Worm (Caenorhabditis elegans) whole organism, late embryonic: Measurements from ENCODE around the gene cee-1.
A peak's percentile ranks its signal among the peaks of the same experiment; 100 is the strongest.

ENCODE experiments used
- C08G9.2 ChIP-seq: sonication (generic microtip); optimal IDR thresholded peaks from 2 replicates; lab custom pipeline; 2016; ENCODE audit warnings: mild to moderate bottlenecking, missing genetic modification characterization, moderate library complexity, missing compliant biosample characterization
- C38D4.7 ChIP-seq: fragments of 200-800 bp; sonication (Bioruptor generic); optimal IDR thresholded peaks from 2 replicates; lab custom pipeline; 2018; ENCODE audit warnings: mild to moderate bottlenecking, missing genetic modification characterization, moderate library complexity, missing compliant biosample characterization
- F13H6.1 ChIP-seq: sonication (generic microtip); optimal IDR thresholded peaks from 2 replicates; lab custom pipeline; 2016; ENCODE audit warnings: missing genetic modification characterization, missing compliant biosample characterization
- K09A11.1 ChIP-seq: sonication (generic microtip); optimal IDR thresholded peaks from 2 replicates; lab custom pipeline; 2017; ENCODE audit warnings: antibody characterized with exemption, mild to moderate bottlenecking, missing genetic modification characterization, missing compliant biosample characterization; ENCODE audit not compliant: insufficient read depth
- T23F11.4 ChIP-seq: fragments of 200-800 bp; sonication (Bioruptor generic); optimal IDR thresholded peaks from 2 replicates; lab custom pipeline; 2018; ENCODE audit warnings: mild to moderate bottlenecking, missing genetic modification characterization, missing compliant biosample characterization
- Y22D7AL.16 ChIP-seq: sonication (generic microtip); optimal IDR thresholded peaks from 2 replicates; lab custom pipeline; 2016; ENCODE audit warnings: missing genetic modification characterization, missing compliant biosample characterization
- ahr-1 ChIP-seq: sonication (generic microtip); optimal IDR thresholded peaks from 2 replicates; lab custom pipeline; 2016; ENCODE audit warnings: missing genetic modification characterization, missing compliant biosample characterization
- ceh-19 ChIP-seq: fragments of 200-800 bp; sonication (Bioruptor generic); optimal IDR thresholded peaks from 2 replicates; lab custom pipeline; 2018; ENCODE audit warnings: mild to moderate bottlenecking, missing genetic modification characterization, missing compliant biosample characterization
- ceh-2 ChIP-seq: sonication (generic microtip); optimal IDR thresholded peaks from 2 replicates; lab custom pipeline; 2016; ENCODE audit warnings: missing genotype, missing genetic modification characterization, missing compliant biosample characterization
- ceh-22 ChIP-seq: sonication (generic microtip); optimal IDR thresholded peaks from 2 replicates; lab custom pipeline; 2017; ENCODE audit warnings: missing biosample characterization, missing genetic modification characterization
- ceh-30 ChIP-seq: fragments of 150-350 bp; optimal IDR thresholded peaks from 2 replicates; lab custom pipeline; 2014; ENCODE audit warnings: missing biosample characterization, missing genetic modification characterization
- ceh-31 ChIP-seq: sonication (generic microtip); optimal IDR thresholded peaks from 2 replicates; lab custom pipeline; 2016; ENCODE audit warnings: missing genetic modification characterization, missing compliant biosample characterization
- ceh-34 ChIP-seq: sonication (generic microtip); optimal IDR thresholded peaks from 2 replicates; lab custom pipeline; 2016; ENCODE audit warnings: mild to moderate bottlenecking, missing genetic modification characterization, missing compliant biosample characterization
- ceh-6 ChIP-seq: fragments of 200-800 bp; sonication (Bioruptor generic); optimal IDR thresholded peaks from 2 replicates; lab custom pipeline; 2018; ENCODE audit warnings: mild to moderate bottlenecking, missing genetic modification characterization, missing compliant biosample characterization
- ceh-9 ChIP-seq: sonication (generic microtip); optimal IDR thresholded peaks from 2 replicates; lab custom pipeline; 2016; ENCODE audit warnings: mild to moderate bottlenecking, missing genetic modification characterization, inconsistent platforms, missing compliant biosample characterization
- che-1 ChIP-seq: sonication (generic microtip); optimal IDR thresholded peaks from 2 replicates; lab custom pipeline; 2016; ENCODE audit warnings: mild to moderate bottlenecking, missing genetic modification characterization, missing compliant biosample characterization
- dmd-4 ChIP-seq: sonication (generic microtip); optimal IDR thresholded peaks from 2 replicates; lab custom pipeline; 2016; ENCODE audit warnings: borderline replicate concordance, missing genetic modification characterization, missing compliant biosample characterization
- dve-1 ChIP-seq: sonication (generic microtip); optimal IDR thresholded peaks from 2 replicates; lab custom pipeline; 2017; ENCODE audit warnings: antibody characterized with exemption, mild to moderate bottlenecking, missing genetic modification characterization, missing compliant biosample characterization
- elt-2 ChIP-seq: sonication (generic microtip); optimal IDR thresholded peaks from 2 replicates; lab custom pipeline; 2016; ENCODE audit warnings: missing genetic modification reagents, missing genetic modification characterization, missing compliant biosample characterization
- elt-4 ChIP-seq: sonication (generic microtip); optimal IDR thresholded peaks from 2 replicates; lab custom pipeline; 2016; ENCODE audit warnings: missing genetic modification characterization, missing compliant biosample characterization
- ets-4 ChIP-seq: sonication (generic microtip); optimal IDR thresholded peaks from 2 replicates; lab custom pipeline; 2016; ENCODE audit warnings: missing genetic modification characterization, missing compliant biosample characterization
- fkh-6 ChIP-seq: sonication (generic microtip); optimal IDR thresholded peaks from 2 replicates; lab custom pipeline; 2016; ENCODE audit warnings: missing genetic modification characterization, missing compliant biosample characterization
- hlh-15 ChIP-seq: sonication (generic microtip); optimal IDR thresholded peaks from 2 replicates; lab custom pipeline; 2016; ENCODE audit warnings: missing genetic modification characterization, missing compliant biosample characterization
- hlh-30 ChIP-seq: sonication (generic microtip); optimal IDR thresholded peaks from 2 replicates; lab custom pipeline; 2017; ENCODE audit warnings: antibody characterized with exemption, missing genetic modification characterization, missing compliant biosample characterization; ENCODE audit not compliant: insufficient read depth
- hlh-6 ChIP-seq: sonication (generic microtip); optimal IDR thresholded peaks from 2 replicates; lab custom pipeline; 2016; ENCODE audit warnings: missing genotype, missing genetic modification characterization, missing compliant biosample characterization
- lin-11 ChIP-seq: fragments of 200-800 bp; sonication (Bioruptor generic); optimal IDR thresholded peaks from 2 replicates; lab custom pipeline; 2018; ENCODE audit warnings: mild to moderate bottlenecking, missing genetic modification characterization, missing compliant biosample characterization
- nfya-1 ChIP-seq: sonication (generic microtip); optimal IDR thresholded peaks from 2 replicates; lab custom pipeline; 2017; ENCODE audit warnings: missing genetic modification characterization, mild to moderate bottlenecking, missing compliant biosample characterization, antibody characterized with exemption, moderate library complexity
- nhr-11 ChIP-seq: fragments of 150-350 bp; optimal IDR thresholded peaks from 2 replicates; lab custom pipeline; 2014; ENCODE audit warnings: missing biosample characterization, missing genetic modification characterization
- nhr-232 ChIP-seq: sonication (generic microtip); optimal IDR thresholded peaks from 2 replicates; lab custom pipeline; 2016; ENCODE audit warnings: missing genetic modification characterization, missing compliant biosample characterization
- npax-4 ChIP-seq: sonication (generic microtip); optimal IDR thresholded peaks from 2 replicates; lab custom pipeline; 2016; ENCODE audit warnings: missing genetic modification characterization, missing compliant biosample characterization
- odd-2 ChIP-seq: sonication (generic microtip); optimal IDR thresholded peaks from 2 replicates; lab custom pipeline; 2017; ENCODE audit warnings: antibody characterized with exemption, mild to moderate bottlenecking, missing genetic modification characterization, missing compliant biosample characterization
- pat-9 ChIP-seq: fragments of 200-800 bp; sonication (Bioruptor generic); optimal IDR thresholded peaks from 2 replicates; lab custom pipeline; 2018; ENCODE audit warnings: mild to moderate bottlenecking, missing genetic modification characterization, moderate library complexity, missing compliant biosample characterization
- pqm-1 ChIP-seq: sonication (generic microtip); optimal IDR thresholded peaks from 2 replicates; lab custom pipeline; 2016; ENCODE audit warnings: missing genetic modification characterization, missing compliant biosample characterization
- pros-1 ChIP-seq: fragments of 150-350 bp; optimal IDR thresholded peaks from 2 replicates; lab custom pipeline; 2014; ENCODE audit warnings: missing biosample characterization, missing genetic modification reagents, missing genetic modification characterization
- ref-2 ChIP-seq: sonication (generic microtip); optimal IDR thresholded peaks from 2 replicates; lab custom pipeline; 2016; ENCODE audit warnings: missing genetic modification characterization, missing compliant biosample characterization
- rnt-1 ChIP-seq: sonication (generic microtip); optimal IDR thresholded peaks from 2 replicates; lab custom pipeline; 2016; ENCODE audit warnings: missing genetic modification characterization, missing compliant biosample characterization
- sdc-2 ChIP-seq: sonication (generic microtip); optimal IDR thresholded peaks from 2 replicates; lab custom pipeline; 2016; ENCODE audit warnings: missing genotype, missing genetic modification characterization, missing compliant biosample characterization
- sox-2 ChIP-seq: fragments of 200-800 bp; sonication (Bioruptor generic); IDR thresholded peaks from 2 replicates; pipeline ENCODE4 v1.3.6; 2022; ENCODE audit warnings: missing genetic modification reagents, missing genetic modification characterization, missing compliant biosample characterization
- sox-4 ChIP-seq: sonication (generic microtip); optimal IDR thresholded peaks from 2 replicates; lab custom pipeline; 2017; ENCODE audit warnings: mild to moderate bottlenecking, missing genetic modification characterization, inconsistent platforms, missing compliant biosample characterization
- syd-9 ChIP-seq: sonication (generic microtip); optimal IDR thresholded peaks from 2 replicates; lab custom pipeline; 2016; ENCODE audit warnings: mild to moderate bottlenecking, missing genetic modification characterization, moderate library complexity, missing compliant biosample characterization
- tbx-2 ChIP-seq: sonication (generic microtip); optimal IDR thresholded peaks from 2 replicates; lab custom pipeline; 2016; ENCODE audit warnings: missing genetic modification characterization, missing compliant biosample characterization
- tbx-7 ChIP-seq: sonication (generic microtip); optimal IDR thresholded peaks from 2 replicates; lab custom pipeline; 2016; ENCODE audit warnings: missing genotype, missing genetic modification characterization, missing compliant biosample characterization
- ttx-3 ChIP-seq: sonication (generic microtip); optimal IDR thresholded peaks from 2 replicates; lab custom pipeline; 2016; ENCODE audit warnings: missing genetic modification reagents, missing genetic modification characterization, missing compliant biosample characterization
- unc-42 ChIP-seq: sonication (generic microtip); optimal IDR thresholded peaks from 2 replicates; lab custom pipeline; 2016; ENCODE audit warnings: missing genotype, missing genetic modification characterization, missing compliant biosample characterization
- zip-5 ChIP-seq: sonication (generic microtip); optimal IDR thresholded peaks from 2 replicates; lab custom pipeline; 2016; ENCODE audit warnings: missing genetic modification characterization, missing compliant biosample characterization

The cee-1 gene

DNA sequence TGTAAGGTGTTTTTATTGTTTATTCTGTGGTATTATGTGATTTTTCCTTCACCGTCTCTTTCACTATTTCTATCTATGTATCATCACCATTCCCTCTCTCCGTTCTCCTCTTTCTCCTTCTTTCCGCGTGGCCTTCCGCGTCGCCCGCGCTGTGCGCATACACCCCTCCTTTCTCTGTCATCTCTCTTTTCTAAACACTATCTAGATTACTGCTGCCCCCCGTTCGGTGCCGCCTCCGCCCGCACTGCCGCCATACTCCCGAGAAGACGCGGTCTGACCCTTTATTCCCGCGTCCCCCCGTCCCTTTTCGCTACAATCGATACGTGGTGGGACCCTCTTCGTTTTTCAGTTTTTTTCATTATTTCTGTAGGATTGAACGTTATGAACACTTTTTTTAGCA is 36.1 kb downstream of the cee-1 start:
- TF ChIP-seq ceh-19 = peak; percentile 17
- peak; percentile 49 for TF ChIP-seq sdc-2 (tag; lab: Kevin White, UChicago)
- TF ChIP-seq pros-1 (tag; lab: Kevin White, UChicago) = peak; percentile 30
- TF ChIP-seq hlh-30 (tag; lab: Kevin White, UChicago) = peak; percentile 23
- TF ChIP-seq rnt-1 = peak; percentile 23
- TF ChIP-seq ttx-3 (tag; lab: Kevin White, UChicago) = no peak
- no peak for TF ChIP-seq elt-2 (tag; lab: Kevin White, UChicago)
- no peak for TF ChIP-seq C38D4.7 (GFP tag; lab: Kevin White, UChicago)
- TF ChIP-seq syd-9 (tag; lab: Kevin White, UChicago) = no peak
- peak; percentile 41 for TF ChIP-seq tbx-2 (tag; lab: Kevin White, UChicago)
- TF ChIP-seq nfya-1 = peak; percentile 11
- TF ChIP-seq hlh-6 = no peak
- peak; percentile 14 for TF ChIP-seq ref-2
- no peak for TF ChIP-seq ahr-1 (tag; lab: Kevin White, UChicago)
- TF ChIP-seq K09A11.1 (tag; lab: Kevin White, UChicago) = no peak
- TF ChIP-seq dmd-4 (tag; lab: Kevin White, UChicago) = peak; percentile 45
- peak; percentile 47 for TF ChIP-seq F13H6.1 (tag; lab: Kevin White, UChicago)
- peak; percentile 43 for TF ChIP-seq T23F11.4 (GFP tag; lab: Kevin White, UChicago)
- TF ChIP-seq fkh-6 = no peak
- peak; percentile 4 for TF ChIP-seq tbx-7
- peak; percentile 42 for TF ChIP-seq C08G9.2
- no peak for TF ChIP-seq odd-2 (tag; lab: Kevin White, UChicago)
- peak; percentile 50 for TF ChIP-seq ceh-31 (tag; lab: Kevin White, UChicago)
- TF ChIP-seq ets-4 = peak; percentile 27
- TF ChIP-seq sox-2 (GFP tag; lab: Robert Waterston, UW) = no peak
- TF ChIP-seq unc-42 (tag; lab: Kevin White, UChicago) = no peak
- peak; percentile 49 for TF ChIP-seq ceh-34 (tag; lab: Kevin White, UChicago)
- no peak for TF ChIP-seq dve-1 (tag; lab: Kevin White, UChicago)
- TF ChIP-seq Y22D7AL.16 (tag; lab: Kevin White, UChicago) = no peak
- no peak for TF ChIP-seq ceh-6 (GFP tag; lab: Kevin White, UChicago)

DNA sequence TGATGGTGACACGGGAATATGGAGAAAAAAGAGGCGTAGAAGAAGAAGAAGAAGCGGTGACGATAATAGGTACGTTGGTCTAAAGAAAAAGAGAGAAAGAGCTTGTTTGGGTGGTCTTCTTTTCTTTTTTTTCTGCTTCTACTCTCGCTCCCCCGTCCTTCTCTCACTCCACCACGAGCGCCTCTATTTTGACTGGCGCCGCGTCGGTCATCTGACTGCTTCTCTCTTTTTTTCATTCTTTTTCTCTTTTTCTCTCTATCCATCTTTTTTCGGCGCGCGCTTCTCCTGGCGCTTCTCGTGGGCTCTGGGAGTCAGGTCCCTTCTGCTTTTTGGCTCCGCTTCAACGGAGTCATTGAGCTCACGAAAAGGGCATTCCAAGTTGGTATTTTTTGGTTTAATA is 37.8 kb downstream of the cee-1 start:
- no peak for TF ChIP-seq ahr-1 (tag; lab: Kevin White, UChicago)
- TF ChIP-seq pqm-1 = no peak
- no peak for TF ChIP-seq tbx-7
- no peak for TF ChIP-seq lin-11 (tag; lab: Kevin White, UChicago)
- TF ChIP-seq ref-2 = no peak
- no peak for TF ChIP-seq che-1 (tag; lab: Kevin White, UChicago)
- TF ChIP-seq hlh-6 = no peak
- no peak for TF ChIP-seq ttx-3 (tag; lab: Kevin White, UChicago)
- TF ChIP-seq zip-5 (tag; lab: Kevin White, UChicago) = no peak
- no peak for TF ChIP-seq ceh-6 (GFP tag; lab: Kevin White, UChicago)
- no peak for TF ChIP-seq sox-2 (GFP tag; lab: Robert Waterston, UW)
- no peak for TF ChIP-seq odd-2 (tag; lab: Kevin White, UChicago)
- TF ChIP-seq hlh-15 (tag; lab: Kevin White, UChicago) = no peak
- TF ChIP-seq Y22D7AL.16 (tag; lab: Kevin White, UChicago) = no peak
- no peak for TF ChIP-seq ceh-19

DNA sequence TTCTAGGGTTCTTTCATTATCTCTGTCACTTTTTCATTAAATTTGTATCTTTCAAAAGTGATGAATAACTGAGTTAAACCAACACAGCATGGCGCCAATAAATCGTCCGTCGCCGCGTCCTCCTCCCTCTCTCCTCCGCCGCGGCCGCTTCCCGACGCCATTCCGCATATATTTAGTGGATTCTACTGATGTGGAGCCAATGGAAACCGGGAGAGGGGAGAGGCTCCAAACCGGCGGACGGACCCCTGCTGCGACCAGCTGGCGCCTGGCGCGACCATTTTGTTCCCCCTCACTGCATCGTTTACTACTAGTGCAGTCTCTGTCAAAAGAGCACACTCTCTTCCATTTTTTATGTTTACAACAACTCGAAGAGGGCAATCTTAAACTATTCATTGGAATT is 38.7 kb downstream of the cee-1 start:
- peak; percentile 20 for TF ChIP-seq elt-4 (tag; lab: Kevin White, UChicago)
- no peak for TF ChIP-seq ceh-22 (tag; lab: Kevin White, UChicago)

DNA sequence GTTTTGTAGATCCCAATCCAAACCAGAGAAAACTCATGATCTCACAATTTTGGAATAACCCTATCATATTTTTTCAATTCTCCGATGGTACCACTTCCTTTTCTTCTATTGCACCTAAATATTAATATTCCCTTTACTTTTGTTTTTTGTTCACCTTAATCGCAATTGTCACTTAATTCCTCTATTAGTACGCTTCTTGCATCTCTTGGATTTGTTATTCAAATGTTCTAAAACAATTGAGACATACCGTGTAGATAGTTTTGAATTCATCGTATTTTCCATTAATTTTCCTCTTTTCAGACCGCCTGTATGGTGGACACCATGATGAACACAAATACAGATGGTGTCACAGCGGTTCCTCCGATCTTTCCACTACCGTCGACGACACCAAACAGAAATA is 39.3 kb downstream of the cee-1 start, which contains the start of gene flh-2:
Gene flh-2 (plus strand): TSS at position 301 of the 400 bp plus-strand sequence.
- TF ChIP-seq pqm-1 (no peak), ceh-30 (tag; lab: Kevin White, UChicago) (no peak), nhr-232 (tag; lab: Kevin White, UChicago) (no peak), ceh-9 (tag; lab: Kevin White, UChicago) (no peak), unc-42 (tag; lab: Kevin White, UChicago) (no peak), hlh-15 (tag; lab: Kevin White, UChicago) (no peak), ttx-3 (tag; lab: Kevin White, UChicago) (no peak), ahr-1 (tag; lab: Kevin White, UChicago) (no peak), nhr-11 (no peak), ceh-2 (tag; lab: Kevin White, UChicago) (no peak), sox-4 (tag; lab: Kevin White, UChicago) (no peak), pat-9 (tag; lab: Kevin White, UChicago) (no peak), ets-4 (no peak), npax-4 (tag; lab: Kevin White, UChicago) (no peak)
- TF ChIP-seq, all 69 proteins: peak for 0
